Fruit fly (Drosophila melanogaster) whole organism, embryonic: Measurements from ENCODE around the gene CG17139.

Experiments used
- ATbp ChIP-seq: fragments of 200-800 bp; sonication (Bioruptor generic); optimal IDR thresholded peaks from 2 replicates; lab custom pipeline; 2017; ENCODE audit warnings: missing biosample characterization, mild to moderate bottlenecking, missing genetic modification characterization, missing genetic modification reagents
- Atf-2 ChIP-seq: fragments of 200-800 bp; sonication (Bioruptor generic); optimal IDR thresholded peaks from 2 replicates; lab custom pipeline; 2016; ENCODE audit warnings: missing biosample characterization, missing genetic modification characterization
- CG10147 ChIP-seq: fragments of 200-800 bp; sonication (Bioruptor generic); optimal IDR thresholded peaks from 2 replicates; lab custom pipeline; 2019; ENCODE audit warnings: missing biosample characterization, mild to moderate bottlenecking, missing genetic modification characterization, moderate library complexity
- CG1024 ChIP-seq: fragments of 200-800 bp; sonication (Bioruptor generic); IDR thresholded peaks from 2 replicates; pipeline ENCODE4 v1.3.6; 2022; ENCODE audit warnings: missing biosample characterization, missing genetic modification characterization
- CG10267 ChIP-seq: fragments of 200-800 bp; sonication (Bioruptor generic); optimal IDR thresholded peaks from 2 replicates; lab custom pipeline; 2018; ENCODE audit warnings: missing biosample characterization, mild to moderate bottlenecking, missing genetic modification characterization, moderate library complexity
- CG10565 ChIP-seq: fragments of 200-800 bp; sonication (Bioruptor generic); optimal IDR thresholded peaks from 3 replicates; lab custom pipeline; 2016; ENCODE audit warnings: missing biosample characterization, mild to moderate bottlenecking, missing genetic modification characterization
- CG11695 ChIP-seq: fragments of 200-800 bp; sonication (Bioruptor generic); IDR thresholded peaks from 3 replicates; pipeline ENCODE4 v1.3.6; 2022; ENCODE audit warnings: missing biosample characterization, missing genetic modification characterization
- CG11696 ChIP-seq: fragments of 200-800 bp; sonication (Bioruptor generic); IDR thresholded peaks from 2 replicates; pipeline ENCODE4 v1.3.6; 2022; ENCODE audit warnings: missing biosample characterization, missing genetic modification characterization
- CG12659 ChIP-seq: fragments of 200-800 bp; sonication (Bioruptor generic); optimal IDR thresholded peaks from 3 replicates; lab custom pipeline; 2017; ENCODE audit warnings: mild to moderate bottlenecking, missing biosample characterization, missing genetic modification reagents, missing genetic modification characterization
- CG12744 ChIP-seq: fragments of 200-800 bp; sonication (Bioruptor generic); optimal IDR thresholded peaks from 2 replicates; lab custom pipeline; 2016; ENCODE audit warnings: missing biosample characterization, missing genetic modification characterization
- CG12942 ChIP-seq: fragments of 200-800 bp; sonication (Bioruptor generic); optimal IDR thresholded peaks from 3 replicates; lab custom pipeline; 2016; ENCODE audit warnings: missing biosample characterization, missing genetic modification characterization
- CG13296 ChIP-seq: fragments of 200-800 bp; sonication (Bioruptor generic); optimal IDR thresholded peaks from 3 replicates; lab custom pipeline; 2018; ENCODE audit warnings: missing biosample characterization, mild to moderate bottlenecking, missing genetic modification characterization
- CG1602 ChIP-seq: fragments of 200-800 bp; sonication (Bioruptor generic); optimal IDR thresholded peaks from 3 replicates; lab custom pipeline; 2016; ENCODE audit warnings: missing biosample characterization, missing genetic modification characterization
- CG17612 ChIP-seq: fragments of 200-800 bp; sonication (Bioruptor generic); IDR thresholded peaks from 2 replicates; pipeline ENCODE4 v1.3.6; 2022; ENCODE audit warnings: missing biosample characterization, missing genetic modification characterization
- CG18011 ChIP-seq: fragments of 200-800 bp; sonication (Bioruptor generic); optimal IDR thresholded peaks from 2 replicates; lab custom pipeline; 2017; ENCODE audit warnings: missing biosample characterization, missing genetic modification characterization, mild to moderate bottlenecking, moderate library complexity, missing genotype
- CG18262 ChIP-seq: fragments of 200-800 bp; optimal IDR thresholded peaks from 3 replicates; lab custom pipeline; 2019; ENCODE audit warnings: missing biosample characterization, mild to moderate bottlenecking, missing genetic modification characterization, moderate library complexity
- CG2120 ChIP-seq: fragments of 200-800 bp; sonication (Bioruptor generic); optimal IDR thresholded peaks from 3 replicates; lab custom pipeline; 2016; ENCODE audit warnings: missing biosample characterization, missing genetic modification characterization
- CG2678 ChIP-seq: fragments of 200-800 bp; sonication (Bioruptor generic); optimal IDR thresholded peaks from 3 replicates; lab custom pipeline; 2019; ENCODE audit warnings: missing biosample characterization, mild to moderate bottlenecking, missing genetic modification characterization, moderate library complexity
- CG30431 ChIP-seq: fragments of 200-800 bp; sonication (Bioruptor generic); optimal IDR thresholded peaks from 2 replicates; lab custom pipeline; 2017; ENCODE audit warnings: missing biosample characterization, missing genetic modification characterization
- CG32772 ChIP-seq: fragments of 200-800 bp; sonication (Bioruptor generic); IDR thresholded peaks from 2 replicates; pipeline ENCODE4 v1.3.6; 2022; ENCODE audit warnings: missing biosample characterization, missing genetic modification characterization
- CG42726 ChIP-seq: fragments of 200-800 bp; sonication (Bioruptor generic); IDR thresholded peaks from 2 replicates; pipeline ENCODE4 v1.3.6; 2022; ENCODE audit warnings: missing biosample characterization, missing genetic modification characterization; ENCODE audit not compliant: partially characterized antibody
- CG4854 ChIP-seq: fragments of 200-800 bp; sonication (Bioruptor generic); optimal IDR thresholded peaks from 2 replicates; lab custom pipeline; 2016; ENCODE audit warnings: missing biosample characterization, missing genetic modification characterization, inconsistent platforms
- CG9932 ChIP-seq: fragments of 200-800 bp; sonication (Bioruptor generic); IDR thresholded peaks from 2 replicates; pipeline ENCODE4 v1.3.6; 2022; ENCODE audit warnings: missing biosample characterization, missing genetic modification characterization
- D ChIP-seq, 2 experiments: fragments of 200-800 bp in 1 of 2; fragments of >200 bp in 1 of 2; sonication (Bioruptor generic) in 1 of 2; optimal IDR thresholded peaks; 2 replicates in 1 of 2; 3 replicates in 1 of 2; lab custom pipeline; 2017; ENCODE audit warnings: mild to moderate bottlenecking in 1 of 2, missing biosample characterization in 1 of 2, missing genetic modification characterization in 1 of 2, missing genetic modification reagents in 1 of 2
- Ets97D ChIP-seq: fragments of 200-800 bp; sonication (Bioruptor generic); optimal IDR thresholded peaks from 3 replicates; lab custom pipeline; 2016; ENCODE audit warnings: missing biosample characterization, missing genetic modification characterization
- Gug ChIP-seq: fragments of 200-800 bp; sonication (Bioruptor generic); IDR thresholded peaks from 4 replicates; pipeline ENCODE4 v1.3.6; 2022; ENCODE audit warnings: missing biosample characterization, missing genetic modification characterization
- MESR4 ChIP-seq: fragments of 200-800 bp; sonication (Bioruptor generic); optimal IDR thresholded peaks from 2 replicates; lab custom pipeline; 2018; ENCODE audit warnings: missing biosample characterization, mild to moderate bottlenecking, missing genetic modification characterization, moderate library complexity
- Myb ChIP-seq: fragments of 200-800 bp; sonication (Bioruptor generic); optimal IDR thresholded peaks from 2 replicates; lab custom pipeline; 2016; ENCODE audit warnings: missing biosample characterization, missing genetic modification characterization
- Neu2 ChIP-seq: fragments of 200-800 bp; sonication (Bioruptor generic); optimal IDR thresholded peaks from 3 replicates; lab custom pipeline; 2016; ENCODE audit warnings: missing biosample characterization, missing genetic modification characterization, borderline replicate concordance
- Oaz ChIP-seq: fragments of 200-800 bp; sonication (Bioruptor generic); IDR thresholded peaks from 2 replicates; pipeline ENCODE4 v1.3.6; 2022; ENCODE audit warnings: missing biosample characterization, missing genetic modification characterization
- Rx ChIP-seq: fragments of 200-800 bp; sonication (Bioruptor generic); IDR thresholded peaks from 2 replicates; pipeline ENCODE4 v1.3.6; 2022; ENCODE audit warnings: missing biosample characterization, missing genetic modification characterization
- Xrp1 ChIP-seq: fragments of 200-800 bp; sonication (Bioruptor generic); IDR thresholded peaks from 2 replicates; pipeline ENCODE4 v1.3.6; 2022; ENCODE audit warnings: missing biosample characterization, missing genetic modification characterization
- YL-1 ChIP-seq: fragments of 200-800 bp; sonication (Bioruptor generic); optimal IDR thresholded peaks from 3 replicates; lab custom pipeline; 2017; ENCODE audit warnings: missing biosample characterization, mild to moderate bottlenecking, missing genetic modification characterization
- bab2 ChIP-seq: fragments of 200-800 bp; sonication (Bioruptor generic); optimal IDR thresholded peaks from 2 replicates; lab custom pipeline; 2016; ENCODE audit warnings: missing biosample characterization, missing genetic modification characterization
- crc ChIP-seq: fragments of 200-800 bp; sonication (Bioruptor generic); optimal IDR thresholded peaks from 2 replicates; lab custom pipeline; 2016; ENCODE audit warnings: missing biosample characterization, missing genetic modification characterization
- cwo ChIP-seq: fragments of 200-800 bp; sonication (Bioruptor generic); optimal IDR thresholded peaks from 3 replicates; lab custom pipeline; 2017; ENCODE audit warnings: missing biosample characterization, missing genetic modification characterization, mild to moderate bottlenecking, moderate library complexity, missing genetic modification reagents
- disco-r ChIP-seq: fragments of 200-800 bp; sonication (Bioruptor generic); optimal IDR thresholded peaks from 2 replicates; lab custom pipeline; 2016; ENCODE audit warnings: missing biosample characterization, missing genetic modification characterization
- gfzf ChIP-seq: fragments of 200-800 bp; sonication (Bioruptor generic); optimal IDR thresholded peaks from 2 replicates; lab custom pipeline; 2016; ENCODE audit warnings: missing biosample characterization, mild to moderate bottlenecking, missing genetic modification characterization, moderate library complexity
- ind ChIP-seq: fragments of 200-800 bp; sonication (Bioruptor generic); optimal IDR thresholded peaks from 3 replicates; lab custom pipeline; 2016; ENCODE audit warnings: missing biosample characterization, missing genetic modification characterization
- pan ChIP-seq, 4 experiments: fragments of >200 bp in 3 of 4; fragments of 200-800 bp in 1 of 4; sonication (Bioruptor generic) in 1 of 4; optimal IDR thresholded peaks in 3 of 4; IDR thresholded peaks in 1 of 4; 2 replicates each; pipeline versions ENCODE4 v1.3.6 to Lab custom; 2017 to 2022; ENCODE audit warnings: missing biosample characterization in 2 of 4, missing genetic modification characterization in 2 of 4, mixed read lengths in 1 of 4
- pros ChIP-seq: fragments of 200-800 bp; sonication (Bioruptor generic); optimal IDR thresholded peaks from 3 replicates; lab custom pipeline; 2019; ENCODE audit warnings: missing biosample characterization, mild to moderate bottlenecking, missing genetic modification characterization, moderate library complexity
- rib ChIP-seq: fragments of 200-800 bp; sonication (Bioruptor generic); IDR thresholded peaks from 2 replicates; pipeline ENCODE4 v1.3.6; 2022; ENCODE audit warnings: missing biosample characterization, missing genetic modification characterization
- run ChIP-seq: fragments of 200-800 bp; sonication (Bioruptor generic); optimal IDR thresholded peaks from 3 replicates; lab custom pipeline; 2018; ENCODE audit warnings: missing biosample characterization, mild to moderate bottlenecking, missing genetic modification characterization
- sc ChIP-seq, 3 experiments: fragments of >200 bp in 2 of 3; fragments of 200-800 bp in 1 of 3; sonication (Bioruptor generic) in 1 of 3; optimal IDR thresholded peaks; 2 replicates in 2 of 3; 3 replicates in 1 of 3; lab custom pipeline; 2017; ENCODE audit warnings: mild to moderate bottlenecking in 1 of 3, missing biosample characterization in 1 of 3, missing genetic modification characterization in 1 of 3, missing genetic modification reagents in 1 of 3
- so ChIP-seq: fragments of 200-800 bp; sonication (Bioruptor generic); IDR thresholded peaks from 3 replicates; pipeline ENCODE4 v1.3.6; 2022; ENCODE audit warnings: missing biosample characterization, missing genetic modification characterization
- tup ChIP-seq: fragments of 200-800 bp; sonication (Bioruptor generic); optimal IDR thresholded peaks from 2 replicates; lab custom pipeline; 2016; ENCODE audit warnings: missing biosample characterization, mild to moderate bottlenecking, missing genetic modification characterization, moderate library complexity
- twi ChIP-seq: fragments of 200-800 bp; optimal IDR thresholded peaks from 2 replicates; lab custom pipeline; 2019; ENCODE audit warnings: missing biosample characterization, mild to moderate bottlenecking, missing genetic modification characterization, moderate library complexity
- wor ChIP-seq: fragments of 200-800 bp; sonication (Bioruptor generic); IDR thresholded peaks from 2 replicates; pipeline ENCODE4 v1.3.6; 2022; ENCODE audit warnings: missing biosample characterization, missing genetic modification characterization

The CG17139 gene

DNA sequence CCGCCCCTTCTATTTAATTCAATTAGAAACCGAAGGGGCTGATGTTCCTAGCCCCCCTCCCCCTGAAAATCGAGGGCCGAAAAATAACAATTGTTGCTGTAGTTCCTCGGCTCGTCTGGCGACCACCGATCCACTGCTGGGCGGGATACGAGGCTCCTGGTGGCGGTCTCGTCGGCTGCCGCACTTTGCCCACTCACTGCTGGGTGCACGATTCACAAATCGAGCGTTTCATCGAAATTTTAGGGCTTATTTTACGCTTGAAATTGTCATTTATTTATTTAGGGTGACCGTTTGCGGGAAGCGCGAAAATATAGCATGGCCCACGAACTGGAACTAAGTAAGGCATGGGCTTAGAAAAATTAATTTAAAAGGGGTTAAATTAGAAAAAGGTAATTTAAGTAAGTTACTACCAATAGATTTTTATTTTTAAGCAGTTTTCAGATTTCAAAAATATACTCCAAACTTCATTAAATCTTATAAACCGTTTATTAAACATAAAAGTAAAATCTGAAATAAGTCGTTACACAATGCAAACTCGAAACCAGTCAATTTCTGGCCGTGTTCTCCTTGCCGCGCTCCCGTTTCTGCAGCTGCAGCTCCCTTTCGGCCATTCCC, 11.0 kb upstream of the CG17139 start, which contains the start of gene Dnz1 (continued):
- TF ChIP-seq CG1602 (GFP tag; lab: Kevin White, UChicago) (peak; percentile 20), CG11695 (GFP tag; lab: Robert Waterston, UW) (peak; percentile 45; the same call in 1 of the 3 replicates), Atf-2 (GFP tag; lab: Kevin White, UChicago) (no peak), CG4854 (GFP tag; lab: Kevin White, UChicago) (no peak), crc (no peak), CG12744 (no peak), CG10267 (peak; percentile 31), CG13296 (peak; percentile 48), CG1024 (peak; percentile 54), CG11696 (0 out of 2 replicates have a peak, but pooled peaks have one; percentile 8), Neu2 (no peak), CG18262 (peak; percentile 59), pros (GFP tag; lab: Kevin White, UChicago) (no peak), CG30431 (no peak), ATbp (GFP tag; lab: Kevin White, UChicago) (no peak), ind (GFP tag; lab: Kevin White, UChicago) (peak; percentile 43), Myb (peak; percentile 35), CG17612 (GFP tag; lab: Robert Waterston, UW) (no peak), tup (no peak), disco-r (GFP tag; lab: Kevin White, UChicago) (no peak), wor (GFP tag; lab: Robert Waterston, UW) (peak; percentile 36; the same call in 1 of the 2 replicates), run (no peak), rib (GFP tag; lab: Robert Waterston, UW) (peak; percentile 26; the same call in 1 of the 2 replicates), sc (optimal IDR thresholded peaks at IDR 0.05; lab: Kevin White, UChicago) (no peak), sc (GFP tag; optimal IDR thresholded peaks at IDR 0.05; lab: Kevin White, UChicago) (no peak), so (GFP tag; lab: Robert Waterston, UW) (no peak), CG10565 (GFP tag; lab: Kevin White, UChicago) (no peak), CG12659 (GFP tag; lab: Kevin White, UChicago) (peak; percentile 49), CG9932 (GFP tag; lab: Robert Waterston, UW) (peak; percentile 92), Gug (GFP tag; lab: Robert Waterston, UW) (peak; percentile 50; the same call in 2 of the 4 replicates), pan (optimal IDR thresholded peaks at IDR 0.05; lab: Kevin White, UChicago) (no peak), pan (GFP tag; optimal IDR thresholded peaks at IDR 0.05 in 1 of 2, IDR thresholded peaks at IDR 0.05 in 1 of 2) (peak in 1 of 2 experiments; percentile 47), Ets97D (GFP tag; lab: Kevin White, UChicago) (no peak), CG10147 (GFP tag; lab: Kevin White, UChicago) (peak; percentile 48), twi (tag; lab: Kevin White, UChicago) (no peak), CG2678 (tag; lab: Kevin White, UChicago) (peak; percentile 68), CG32772 (GFP tag; lab: Robert Waterston, UW) (peak; percentile 57), MESR4 (peak; percentile 80), Oaz (GFP tag; lab: Robert Waterston, UW) (no peak), Rx (GFP tag; lab: Robert Waterston, UW) (peak; percentile 45), gfzf (peak; percentile 64), CG18011 (GFP tag; lab: Kevin White, UChicago) (peak; percentile 23), bab2 (peak; percentile 46), D (optimal IDR thresholded peaks at IDR 0.05; lab: Kevin White, UChicago) (no peak), D (GFP tag; optimal IDR thresholded peaks at IDR 0.05; lab: Kevin White, UChicago) (no peak), cwo (peak; percentile 38), CG42726 (GFP tag; lab: Robert Waterston, UW) (no peak), Xrp1 (GFP tag; lab: Robert Waterston, UW) (peak; percentile 60), CG12942 (GFP tag; lab: Kevin White, UChicago) (peak; percentile 24), YL-1 (GFP tag; lab: Kevin White, UChicago) (peak; percentile 40), CG2120 (GFP tag; lab: Kevin White, UChicago) (peak; percentile 84)
